Fruit fly (Drosophila melanogaster) whole organism, embryonic: ENCODE results near the gene CG43693.

Source experiments
- Atf6 ChIP-seq: fragments of 200-800 bp; sonication (Bioruptor generic); IDR thresholded peaks from 2 replicates; pipeline ENCODE4 v1.3.6; 2022; ENCODE audit warnings: missing biosample characterization, missing genetic modification characterization
- BEAF-32 ChIP-seq: fragments of 200-800 bp; sonication (Bioruptor generic); optimal IDR thresholded peaks from 3 replicates; lab custom pipeline; 2017; ENCODE audit warnings: missing biosample characterization, missing genetic modification characterization, mild to moderate bottlenecking, moderate library complexity, missing genetic modification reagents
- CG10267 ChIP-seq: fragments of 200-800 bp; sonication (Bioruptor generic); optimal IDR thresholded peaks from 2 replicates; lab custom pipeline; 2018; ENCODE audit warnings: missing biosample characterization, mild to moderate bottlenecking, missing genetic modification characterization, moderate library complexity
- CG11696 ChIP-seq: fragments of 200-800 bp; sonication (Bioruptor generic); IDR thresholded peaks from 2 replicates; pipeline ENCODE4 v1.3.6; 2022; ENCODE audit warnings: missing biosample characterization, missing genetic modification characterization
- CG12299 ChIP-seq: fragments of 200-800 bp; sonication (Bioruptor generic); optimal IDR thresholded peaks from 2 replicates; lab custom pipeline; 2018; ENCODE audit warnings: missing biosample characterization, mild to moderate bottlenecking, missing genetic modification characterization
- CG12942 ChIP-seq: fragments of 200-800 bp; sonication (Bioruptor generic); optimal IDR thresholded peaks from 3 replicates; lab custom pipeline; 2016; ENCODE audit warnings: missing biosample characterization, missing genetic modification characterization
- CG13775 ChIP-seq: fragments of 200-800 bp; sonication (Bioruptor generic); optimal IDR thresholded peaks from 3 replicates; lab custom pipeline; 2017; ENCODE audit warnings: missing biosample characterization, mild to moderate bottlenecking, missing genetic modification characterization
- CG14710 ChIP-seq: fragments of 200-800 bp; sonication (Bioruptor generic); optimal IDR thresholded peaks from 3 replicates; lab custom pipeline; 2019; ENCODE audit warnings: missing biosample characterization, mild to moderate bottlenecking, missing genetic modification characterization, moderate library complexity
- CG15269 ChIP-seq: fragments of 200-800 bp; sonication (Bioruptor generic); optimal IDR thresholded peaks from 2 replicates; lab custom pipeline; 2018; ENCODE audit warnings: missing biosample characterization, mild to moderate bottlenecking, missing genetic modification characterization, moderate library complexity
- CG1529 ChIP-seq: fragments of 200-800 bp; sonication (Bioruptor generic); optimal IDR thresholded peaks from 3 replicates; lab custom pipeline; 2018; ENCODE audit warnings: missing biosample characterization, missing genetic modification characterization
- CG15696 ChIP-seq: fragments of 200-800 bp; sonication (Bioruptor generic); optimal IDR thresholded peaks from 2 replicates; lab custom pipeline; 2019; ENCODE audit warnings: missing biosample characterization, mild to moderate bottlenecking, missing genetic modification characterization, moderate library complexity
- CG16779 ChIP-seq: fragments of 200-800 bp; sonication (Bioruptor generic); IDR thresholded peaks from 2 replicates; pipeline ENCODE4 v1.3.6; 2022; ENCODE audit warnings: missing biosample characterization, missing genetic modification characterization
- CG1792 ChIP-seq: fragments of 200-800 bp; sonication (Bioruptor generic); optimal IDR thresholded peaks from 2 replicates; lab custom pipeline; 2016; ENCODE audit warnings: missing biosample characterization, missing genetic modification characterization
- CG18011 ChIP-seq: fragments of 200-800 bp; sonication (Bioruptor generic); optimal IDR thresholded peaks from 2 replicates; lab custom pipeline; 2017; ENCODE audit warnings: missing biosample characterization, missing genetic modification characterization, mild to moderate bottlenecking, moderate library complexity, missing genotype
- CG2116 ChIP-seq: fragments of 200-800 bp; sonication (Bioruptor generic); optimal IDR thresholded peaks from 3 replicates; lab custom pipeline; 2018; ENCODE audit warnings: missing biosample characterization, mild to moderate bottlenecking, missing genetic modification characterization
- CG2120 ChIP-seq: fragments of 200-800 bp; sonication (Bioruptor generic); optimal IDR thresholded peaks from 3 replicates; lab custom pipeline; 2016; ENCODE audit warnings: missing biosample characterization, missing genetic modification characterization
- CG31365 ChIP-seq: fragments of 200-800 bp; sonication (Bioruptor generic); optimal IDR thresholded peaks from 2 replicates; lab custom pipeline; 2018; ENCODE audit warnings: missing biosample characterization, mild to moderate bottlenecking, missing genetic modification characterization
- CG3163 ChIP-seq: fragments of 200-800 bp; sonication (Bioruptor generic); optimal IDR thresholded peaks from 3 replicates; lab custom pipeline; 2016; ENCODE audit warnings: missing biosample characterization, missing genetic modification characterization
- CG3995 ChIP-seq: fragments of 200-800 bp; sonication (Bioruptor generic); optimal IDR thresholded peaks from 3 replicates; lab custom pipeline; 2016; ENCODE audit warnings: missing biosample characterization, missing genetic modification characterization
- CG4328 ChIP-seq: fragments of 200-800 bp; sonication (Bioruptor generic); optimal IDR thresholded peaks from 3 replicates; lab custom pipeline; 2017; ENCODE audit warnings: missing biosample characterization, missing genetic modification reagents, missing genetic modification characterization
- CG7839 ChIP-seq: fragments of 200-800 bp; sonication (Bioruptor generic); optimal IDR thresholded peaks from 3 replicates; lab custom pipeline; 2018; ENCODE audit warnings: missing biosample characterization, mild to moderate bottlenecking, missing genetic modification characterization, moderate library complexity
- CG8281 ChIP-seq: fragments of 200-800 bp; sonication (Bioruptor generic); optimal IDR thresholded peaks from 2 replicates; lab custom pipeline; 2018; ENCODE audit warnings: missing biosample characterization, mild to moderate bottlenecking, missing genetic modification characterization, moderate library complexity
- CG9817 ChIP-seq: fragments of 200-800 bp; sonication (Bioruptor generic); optimal IDR thresholded peaks from 2 replicates; lab custom pipeline; 2018; ENCODE audit warnings: missing biosample characterization, mild to moderate bottlenecking, missing genetic modification characterization, moderate library complexity
- CG9932 ChIP-seq: fragments of 200-800 bp; sonication (Bioruptor generic); IDR thresholded peaks from 2 replicates; pipeline ENCODE4 v1.3.6; 2022; ENCODE audit warnings: missing biosample characterization, missing genetic modification characterization
- CkIIα-i1 ChIP-seq: fragments of 200-800 bp; sonication (Bioruptor generic); IDR thresholded peaks from 2 replicates; pipeline ENCODE4 v1.3.6; 2022; ENCODE audit warnings: missing biosample characterization, missing genetic modification characterization
- CrebB ChIP-seq: fragments of 200-800 bp; sonication (Bioruptor generic); optimal IDR thresholded peaks from 3 replicates; lab custom pipeline; 2018; ENCODE audit warnings: missing biosample characterization, mild to moderate bottlenecking, missing genetic modification characterization
- Dp ChIP-seq: fragments of 200-800 bp; sonication (Bioruptor generic); optimal IDR thresholded peaks from 2 replicates; lab custom pipeline; 2018; ENCODE audit warnings: missing biosample characterization, mild to moderate bottlenecking, missing genetic modification characterization, moderate library complexity
- Ets97D ChIP-seq: fragments of 200-800 bp; sonication (Bioruptor generic); optimal IDR thresholded peaks from 3 replicates; lab custom pipeline; 2016; ENCODE audit warnings: missing biosample characterization, missing genetic modification characterization
- H2.0 ChIP-seq: fragments of 200-800 bp; sonication (Bioruptor generic); IDR thresholded peaks from 2 replicates; pipeline ENCODE4 v1.3.6; 2022; ENCODE audit warnings: missing biosample characterization, missing genetic modification characterization
- HHEX ChIP-seq: fragments of 200-800 bp; sonication (Bioruptor generic); optimal IDR thresholded peaks from 3 replicates; lab custom pipeline; 2017; ENCODE audit warnings: missing biosample characterization, mild to moderate bottlenecking, missing genetic modification characterization, missing genetic modification reagents
- HLH3B ChIP-seq: fragments of 200-800 bp; sonication (Bioruptor generic); IDR thresholded peaks from 2 replicates; pipeline ENCODE4 v1.3.6; 2022; ENCODE audit warnings: missing biosample characterization, missing genetic modification characterization
- Jarid2 ChIP-seq: fragments of 200-800 bp; sonication (Bioruptor generic); optimal IDR thresholded peaks from 3 replicates; lab custom pipeline; 2017; ENCODE audit warnings: mild to moderate bottlenecking, missing biosample characterization, missing genetic modification reagents, missing genetic modification characterization
- NK7.1 ChIP-seq: fragments of 200-800 bp; sonication (Bioruptor generic); optimal IDR thresholded peaks from 3 replicates; lab custom pipeline; 2016; ENCODE audit warnings: missing biosample characterization, missing genetic modification characterization
- Nf-YB ChIP-seq: fragments of 200-800 bp; sonication (Bioruptor generic); optimal IDR thresholded peaks from 3 replicates; lab custom pipeline; 2019; ENCODE audit warnings: missing biosample characterization, mild to moderate bottlenecking, missing genetic modification characterization, moderate library complexity
- Sin3A ChIP-seq: fragments of >200 bp; optimal IDR thresholded peaks from 2 replicates; lab custom pipeline; 2018
- Xbp1 ChIP-seq: fragments of 200-800 bp; sonication (Bioruptor generic); optimal IDR thresholded peaks from 3 replicates; lab custom pipeline; 2016; ENCODE audit warnings: missing biosample characterization, mild to moderate bottlenecking, missing genetic modification characterization
- ase ChIP-seq: fragments of 200-800 bp; sonication (Bioruptor generic); IDR thresholded peaks from 3 replicates; pipeline ENCODE4 v1.3.6; 2022; ENCODE audit warnings: missing biosample characterization, missing genetic modification characterization
- bbx ChIP-seq: fragments of 200-800 bp; sonication (Bioruptor generic); IDR thresholded peaks from 2 replicates; pipeline ENCODE4 v1.3.6; 2022; ENCODE audit warnings: missing biosample characterization, missing genetic modification characterization; ENCODE audit not compliant: partially characterized antibody
- br ChIP-seq: fragments of >200 bp; optimal IDR thresholded peaks from 2 replicates; lab custom pipeline; 2017
- cad ChIP-seq: fragments of >200 bp; optimal IDR thresholded peaks from 2 replicates; lab custom pipeline; 2017; ENCODE audit warnings: missing biosample characterization, missing genetic modification characterization
- ci ChIP-seq: fragments of 200-800 bp; sonication (Bioruptor generic); IDR thresholded peaks from 3 replicates; pipeline ENCODE4 v1.3.6; 2022; ENCODE audit warnings: missing biosample characterization, missing genetic modification characterization
- corto ChIP-seq: fragments of 200-800 bp; sonication (Bioruptor generic); optimal IDR thresholded peaks from 2 replicates; lab custom pipeline; 2016; ENCODE audit warnings: missing biosample characterization, mild to moderate bottlenecking, missing genetic modification characterization, moderate library complexity
- crc ChIP-seq: fragments of 200-800 bp; sonication (Bioruptor generic); optimal IDR thresholded peaks from 2 replicates; lab custom pipeline; 2016; ENCODE audit warnings: missing biosample characterization, missing genetic modification characterization
- en ChIP-seq: fragments of 200-800 bp; sonication (Bioruptor generic); optimal IDR thresholded peaks from 2 replicates; lab custom pipeline; 2016; ENCODE audit warnings: missing biosample characterization, missing genetic modification characterization
- h ChIP-seq: fragments of >200 bp; optimal IDR thresholded peaks from 2 replicates; lab custom pipeline; 2017
- hkb ChIP-seq, 2 experiments: fragments of 200-800 bp in 1 of 2; fragments of >200 bp in 1 of 2; sonication (Bioruptor generic) in 1 of 2; IDR thresholded peaks in 1 of 2; optimal IDR thresholded peaks in 1 of 2; 2 replicates each; pipeline versions ENCODE4 v1.3.6 to Lab custom; 2017 to 2022; ENCODE audit warnings: missing biosample characterization in 1 of 2, missing genetic modification characterization in 1 of 2
- jigr1 ChIP-seq: fragments of 200-800 bp; sonication (Bioruptor generic); IDR thresholded peaks from 3 replicates; pipeline ENCODE4 v1.3.6; 2022; ENCODE audit warnings: missing biosample characterization, missing genetic modification characterization
- pan ChIP-seq, 4 experiments: fragments of >200 bp in 3 of 4; fragments of 200-800 bp in 1 of 4; sonication (Bioruptor generic) in 1 of 4; optimal IDR thresholded peaks in 3 of 4; IDR thresholded peaks in 1 of 4; 2 replicates each; pipeline versions ENCODE4 v1.3.6 to Lab custom; 2017 to 2022; ENCODE audit warnings: missing biosample characterization in 2 of 4, missing genetic modification characterization in 2 of 4, mixed read lengths in 1 of 4
- pho ChIP-seq: fragments of 200-800 bp; sonication (Bioruptor generic); optimal IDR thresholded peaks from 2 replicates; lab custom pipeline; 2016; ENCODE audit warnings: missing biosample characterization, missing genetic modification characterization
- sr ChIP-seq: fragments of 200-800 bp; sonication (Bioruptor generic); IDR thresholded peaks from 3 replicates; pipeline ENCODE4 v1.3.6; 2022; ENCODE audit warnings: missing biosample characterization, missing genetic modification characterization
- unc-4 ChIP-seq: fragments of 200-800 bp; sonication (Bioruptor generic); IDR thresholded peaks from 2 replicates; pipeline ENCODE4 v1.3.6; 2022; ENCODE audit warnings: missing biosample characterization, missing genetic modification characterization; ENCODE audit not compliant: partially characterized antibody

The CG43693 gene

DNA sequence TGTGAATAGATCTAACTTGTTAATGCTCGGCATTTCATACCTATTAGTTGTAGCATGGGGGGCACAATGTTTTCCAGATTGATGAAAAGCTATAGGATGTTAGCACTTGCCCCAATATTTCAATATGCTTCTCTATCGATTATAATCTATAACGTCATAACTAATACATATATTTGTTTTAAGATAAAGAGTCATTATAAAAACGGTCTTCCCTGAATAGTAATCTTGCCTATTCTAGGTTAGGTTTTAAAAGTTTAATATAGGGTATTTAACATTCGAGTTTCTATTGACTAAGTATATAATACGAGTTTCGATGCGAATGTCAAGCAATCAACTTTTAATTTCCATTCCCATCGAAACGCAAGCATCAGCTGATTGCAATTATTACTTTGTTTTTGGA lies 10.0 kb upstream of the CG43693 start, which contains the start of the genes CG6321 and Blos2 (continued):
- TF ChIP-seq bbx (GFP tag; lab: Robert Waterston, UW): no peak
- peak; percentile 62 for TF ChIP-seq Nf-YB (GFP tag; lab: Kevin White, UChicago)
- no peak for TF ChIP-seq H2.0
- TF ChIP-seq HHEX (GFP tag; lab: Kevin White, UChicago): peak; percentile 72
- peak in 1 of 2 experiments; percentile 32 for TF ChIP-seq pan (optimal IDR thresholded peaks at IDR 0.05; lab: Kevin White, UChicago)
- TF ChIP-seq pan (GFP tag; optimal IDR thresholded peaks at IDR 0.05 in 1 of 2, IDR thresholded peaks at IDR 0.05 in 1 of 2): peak in 1 of 2 experiments; percentile 40
- peak; percentile 63 for TF ChIP-seq CG9817
- no peak for TF ChIP-seq corto
- TF ChIP-seq Atf6 (GFP tag; lab: Robert Waterston, UW): peak; percentile 66
- 0 out of 2 replicates have a peak, but pooled peaks have one; percentile 24 for TF ChIP-seq CG11696 (GFP tag; lab: Robert Waterston, UW)
- no peak for TF ChIP-seq br (lab: Kevin White, UChicago)
- TF ChIP-seq CG12299 (tag; lab: Kevin White, UChicago): peak; percentile 76
- TF ChIP-seq CG14710 (tag; lab: Kevin White, UChicago): peak; percentile 82
- peak; percentile 30 for TF ChIP-seq Ets97D (GFP tag; lab: Kevin White, UChicago)
- no peak for TF ChIP-seq h
- peak; percentile 75 for TF ChIP-seq Xbp1 (GFP tag; lab: Kevin White, UChicago)
- peak; percentile 88 for TF ChIP-seq CG15269
- no peak for TF ChIP-seq Jarid2 (GFP tag; lab: Kevin White, UChicago)
- TF ChIP-seq NK7.1: peak; percentile 25
- peak; percentile 94 for TF ChIP-seq CG7839 (tag; lab: Kevin White, UChicago)
- peak; percentile 74 for TF ChIP-seq CrebB (tag; lab: Kevin White, UChicago)
- TF ChIP-seq CG3163 (GFP tag; lab: Kevin White, UChicago): no peak
- peak; percentile 33 for TF ChIP-seq CG8281 (tag; lab: Kevin White, UChicago)
- TF ChIP-seq CG1529: peak; percentile 59
- no peak for TF ChIP-seq crc (GFP tag; lab: Kevin White, UChicago)
- TF ChIP-seq CG13775 (GFP tag; lab: Kevin White, UChicago): peak; percentile 61
- peak; percentile 76 for TF ChIP-seq CG15696 (tag; lab: Kevin White, UChicago)
- peak; percentile 25 for TF ChIP-seq CG2116 (GFP tag; lab: Kevin White, UChicago)
- TF ChIP-seq unc-4 (GFP tag; lab: Robert Waterston, UW): no peak
- peak; percentile 82 for TF ChIP-seq CG2120 (GFP tag; lab: Kevin White, UChicago)
- TF ChIP-seq hkb (optimal IDR thresholded peaks at IDR 0.05; lab: Kevin White, UChicago): no peak
- peak; percentile 86 for TF ChIP-seq hkb (GFP tag; IDR thresholded peaks at IDR 0.05; lab: Robert Waterston, UW)
- peak; percentile 50 for TF ChIP-seq Dp
- no peak for TF ChIP-seq CkIIα-i1 (GFP tag; lab: Robert Waterston, UW)
- peak; percentile 27 for TF ChIP-seq en
- no peak for TF ChIP-seq CG3995
- no peak for TF ChIP-seq cad (GFP tag; lab: Kevin White, UChicago)
- no peak for TF ChIP-seq BEAF-32 (GFP tag; lab: Kevin White, UChicago)
- peak; percentile 24 for TF ChIP-seq CG31365 (tag; lab: Kevin White, UChicago)
- TF ChIP-seq CG9932 (GFP tag; lab: Robert Waterston, UW): peak; percentile 50
- TF ChIP-seq sr (GFP tag; lab: Robert Waterston, UW): no peak
- peak; percentile 81 for TF ChIP-seq CG10267
- no peak for TF ChIP-seq CG16779 (GFP tag; lab: Robert Waterston, UW)
- TF ChIP-seq HLH3B (GFP tag; lab: Robert Waterston, UW): peak; percentile 68
- peak; percentile 57 for TF ChIP-seq CG4328 (GFP tag; lab: Kevin White, UChicago)
- TF ChIP-seq CG12942 (GFP tag; lab: Kevin White, UChicago): no peak
- peak; percentile 29 for TF ChIP-seq pho (GFP tag; lab: Kevin White, UChicago)
- peak; percentile 57; the same call in 2 of the 3 replicates for TF ChIP-seq ci (GFP tag; lab: Robert Waterston, UW)
- no peak for TF ChIP-seq jigr1 (GFP tag; lab: Robert Waterston, UW)
- peak; percentile 39; the same call in 1 of the 3 replicates for TF ChIP-seq ase (GFP tag; lab: Robert Waterston, UW)
- TF ChIP-seq CG1792 (GFP tag; lab: Kevin White, UChicago): no peak
- no peak for TF ChIP-seq Sin3A
- TF ChIP-seq CG18011 (GFP tag; lab: Kevin White, UChicago): peak; percentile 17
